Worm (Caenorhabditis elegans): ENCODE results near the gene F37C12.10.

F37C12.10 gene

ce11 chrIII:7212028-7212427 is 23.8 kb upstream of the F37C12.10 start:
- no peak for TF ChIP-seq pha-2 (tag; optimal IDR thresholded peaks at IDR 0.05)
- TF ChIP-seq K09A11.1 (tag; optimal IDR thresholded peaks at IDR 0.05; ENCODE audit: insufficient read depth) = no peak
- no peak for TF ChIP-seq ztf-16 (tag; optimal IDR thresholded peaks at IDR 0.05)
- no peak for TF ChIP-seq tbx-2 (tag; optimal IDR thresholded peaks at IDR 0.05)
- no peak for TF ChIP-seq hlh-6 (tag; optimal IDR thresholded peaks at IDR 0.05)
- no peak for TF ChIP-seq K02D7.2 (tag; optimal IDR thresholded peaks at IDR 0.05)
- TF ChIP-seq pag-3 (tag; optimal IDR thresholded peaks at IDR 0.05; ENCODE audit: borderline replicate concordance) = no peak
- TF ChIP-seq F13H6.1 (tag; optimal IDR thresholded peaks at IDR 0.05) = no peak
- TF ChIP-seq tbx-7 (tag; optimal IDR thresholded peaks at IDR 0.05) = no peak
- no peak for TF ChIP-seq unc-42 (tag; optimal IDR thresholded peaks at IDR 0.05)
- no peak for TF ChIP-seq madf-2 (tag; optimal IDR thresholded peaks at IDR 0.05)
- no peak for TF ChIP-seq ceh-14 (tag; optimal IDR thresholded peaks at IDR 0.05)
- no peak for TF ChIP-seq sox-2 (GFP tag; IDR thresholded peaks at IDR 0.05)
- TF ChIP-seq mec-3 (tag; optimal IDR thresholded peaks at IDR 0.05; ENCODE audit: borderline replicate concordance) = no peak
- no peak for TF ChIP-seq odd-2 (tag; optimal IDR thresholded peaks at IDR 0.05)
- no peak for TF ChIP-seq dmd-4 (tag; optimal IDR thresholded peaks at IDR 0.05; ENCODE audit: borderline replicate concordance)
- TF ChIP-seq ref-2 (tag; optimal IDR thresholded peaks at IDR 0.05) = no peak

ce11 chrIII:7210486-7210885 is 22.3 kb upstream of the F37C12.10 start:
- TF ChIP-seq nfya-1 (tag; optimal IDR thresholded peaks at IDR 0.05) = no peak
- TF ChIP-seq fkh-6 (tag; optimal IDR thresholded peaks at IDR 0.05) = no peak
- no peak for TF ChIP-seq ceh-14 (tag; optimal IDR thresholded peaks at IDR 0.05)
- no peak for TF ChIP-seq lim-6 (tag; optimal IDR thresholded peaks at IDR 0.05)
- TF ChIP-seq ceh-18 (tag; optimal IDR thresholded peaks at IDR 0.05) = no peak
- no peak for TF ChIP-seq odd-2 (tag; optimal IDR thresholded peaks at IDR 0.05)
- no peak for TF ChIP-seq pha-4 (tag; optimal IDR thresholded peaks at IDR 0.05)
- no peak for TF ChIP-seq pha-2 (tag; optimal IDR thresholded peaks at IDR 0.05)
- TF ChIP-seq gmeb-2 (tag; optimal IDR thresholded peaks at IDR 0.05) = no peak
- TF ChIP-seq ref-2 (tag; optimal IDR thresholded peaks at IDR 0.05) = no peak
- no peak for TF ChIP-seq pat-9 (tag; optimal IDR thresholded peaks at IDR 0.05)
- no peak for TF ChIP-seq ceh-30 (tag; optimal IDR thresholded peaks at IDR 0.05)
- no peak for TF ChIP-seq ttx-3 (tag; optimal IDR thresholded peaks at IDR 0.05)
- no peak for TF ChIP-seq sox-2 (GFP tag; IDR thresholded peaks at IDR 0.05)
- no peak for TF ChIP-seq K09A11.1 (tag; optimal IDR thresholded peaks at IDR 0.05; ENCODE audit: insufficient read depth)
- no peak for TF ChIP-seq elt-2 (tag; optimal IDR thresholded peaks at IDR 0.05)

ce11 chrIII:7209721-7210120 is 21.5 kb upstream of the F37C12.10 start, which contains the start of gene R151.2:
Gene R151.2, plus strand, starts transcription at chrIII:7209967.
- TF ChIP-seq gmeb-2 (tag; optimal IDR thresholded peaks at IDR 0.05) (no peak), dmd-4 (tag; optimal IDR thresholded peaks at IDR 0.05; ENCODE audit: borderline replicate concordance) (no peak), ceh-6 (GFP tag; optimal IDR thresholded peaks at IDR 0.05) (no peak), unc-55 (GFP tag; optimal IDR thresholded peaks at IDR 0.05) (no peak), hlh-13 (GFP tag; optimal IDR thresholded peaks at IDR 0.05) (no peak), elt-4 (tag; optimal IDR thresholded peaks at IDR 0.05) (no peak), dve-1 (tag; optimal IDR thresholded peaks at IDR 0.05) (no peak), pha-4 (tag; optimal IDR thresholded peaks at IDR 0.05) (no peak), sox-2 (GFP tag; IDR thresholded peaks at IDR 0.05) (no peak), ceh-19 (GFP tag; optimal IDR thresholded peaks at IDR 0.05) (no peak), fkh-10 (GFP tag; optimal IDR thresholded peaks at IDR 0.05) (no peak), ceh-48 (tag; optimal IDR thresholded peaks at IDR 0.05) (no peak), ceh-9 (tag; optimal IDR thresholded peaks at IDR 0.05) (no peak), lim-6 (tag; optimal IDR thresholded peaks at IDR 0.05) (no peak), unc-86 (tag; optimal IDR thresholded peaks at IDR 0.05) (no peak), npax-4 (tag; optimal IDR thresholded peaks at IDR 0.05) (no peak), Y22D7AL.16 (tag; optimal IDR thresholded peaks at IDR 0.05) (no peak), hlh-15 (tag; optimal IDR thresholded peaks at IDR 0.05) (no peak), K09A11.1 (tag; optimal IDR thresholded peaks at IDR 0.05; ENCODE audit: insufficient read depth) (no peak)

Measured in whole organism, late embryonic.